Fruit fly (Drosophila melanogaster): ENCODE data around the gene Pgant6.

DNA sequence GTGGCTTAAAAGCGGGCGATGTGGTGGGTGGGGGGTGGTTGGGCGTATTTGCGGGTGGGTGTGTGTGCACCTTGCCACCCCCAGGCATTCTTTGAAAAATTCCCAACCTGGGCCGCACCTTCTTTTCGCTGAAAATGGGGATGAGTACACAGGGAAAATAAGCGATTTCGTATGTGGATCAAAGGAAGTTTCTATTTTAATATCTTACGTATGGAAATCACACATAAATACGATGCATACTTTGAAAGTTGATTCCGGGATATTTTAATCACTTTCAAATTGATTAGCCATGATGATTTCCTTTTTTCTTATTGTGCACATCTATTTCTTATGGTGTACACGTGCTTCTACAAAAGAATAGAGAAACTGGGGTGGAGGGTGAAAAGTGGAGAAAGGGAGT lies 43.3 kb downstream of the Pgant6 start:
- no peak for TF ChIP-seq lola (GFP tag; optimal IDR thresholded peaks at IDR 0.05)
- no peak for TF ChIP-seq Rel (GFP tag; optimal IDR thresholded peaks at IDR 0.05)
- no peak for TF ChIP-seq Rel (tag; optimal IDR thresholded peaks at IDR 0.05)
- TF ChIP-seq h (GFP tag; optimal IDR thresholded peaks at IDR 0.05), result peak; percentile 35
- peak; percentile 37 for TF ChIP-seq HLH106 (tag; optimal IDR thresholded peaks at IDR 0.05)
- TF ChIP-seq N (GFP tag; optimal IDR thresholded peaks at IDR 0.05), result no peak
- TF ChIP-seq Dif (GFP tag; optimal IDR thresholded peaks at IDR 0.05; ENCODE audit: partially characterized antibody), result no peak
